Fruit fly (Drosophila melanogaster) whole organism, embryonic: Measurements from ENCODE around the gene CG2076.

Experiments used
- CG12659 ChIP-seq: fragments of 200-800 bp; sonication (Bioruptor generic); optimal IDR thresholded peaks from 3 replicates; lab custom pipeline; 2017; ENCODE audit warnings: mild to moderate bottlenecking, missing biosample characterization, missing genetic modification reagents, missing genetic modification characterization
- CG13624 ChIP-seq: fragments of 200-800 bp; sonication (Bioruptor generic); optimal IDR thresholded peaks from 2 replicates; lab custom pipeline; 2016; ENCODE audit warnings: missing biosample characterization, missing genetic modification characterization
- CG14667 ChIP-seq: fragments of 200-800 bp; sonication (Bioruptor generic); IDR thresholded peaks from 2 replicates; pipeline ENCODE4 v1.3.6; 2022; ENCODE audit warnings: missing biosample characterization, missing genetic modification characterization
- CG1647 ChIP-seq: fragments of 200-800 bp; sonication (Bioruptor generic); optimal IDR thresholded peaks from 3 replicates; lab custom pipeline; 2016; ENCODE audit warnings: missing biosample characterization, missing genetic modification characterization
- CG17802 ChIP-seq: fragments of 200-800 bp; sonication (Bioruptor generic); optimal IDR thresholded peaks from 2 replicates; lab custom pipeline; 2018; ENCODE audit warnings: missing biosample characterization, mild to moderate bottlenecking, missing genetic modification characterization, moderate library complexity
- CG18599 ChIP-seq: fragments of 200-800 bp; sonication (Bioruptor generic); optimal IDR thresholded peaks from 3 replicates; lab custom pipeline; 2017; ENCODE audit warnings: missing biosample characterization, missing genetic modification characterization, mild to moderate bottlenecking, moderate library complexity, missing genetic modification reagents
- CG3281 ChIP-seq: fragments of 200-800 bp; sonication (Bioruptor generic); optimal IDR thresholded peaks from 3 replicates; lab custom pipeline; 2017; ENCODE audit warnings: missing biosample characterization, mild to moderate bottlenecking, missing genetic modification characterization
- CG33213 ChIP-seq: fragments of 200-800 bp; sonication (Bioruptor generic); optimal IDR thresholded peaks from 3 replicates; lab custom pipeline; 2016; ENCODE audit warnings: missing biosample characterization, missing genetic modification characterization
- CG4854 ChIP-seq: fragments of 200-800 bp; sonication (Bioruptor generic); optimal IDR thresholded peaks from 2 replicates; lab custom pipeline; 2016; ENCODE audit warnings: missing biosample characterization, missing genetic modification characterization, inconsistent platforms
- CHES-1-like ChIP-seq: fragments of 200-800 bp; sonication (Bioruptor generic); optimal IDR thresholded peaks from 2 replicates; lab custom pipeline; 2016; ENCODE audit warnings: missing biosample characterization, missing genetic modification characterization
- CkIIα-i1 ChIP-seq: fragments of 200-800 bp; sonication (Bioruptor generic); IDR thresholded peaks from 2 replicates; pipeline ENCODE4 v1.3.6; 2022; ENCODE audit warnings: missing biosample characterization, missing genetic modification characterization
- D ChIP-seq, 2 experiments: fragments of 200-800 bp in 1 of 2; fragments of >200 bp in 1 of 2; sonication (Bioruptor generic) in 1 of 2; optimal IDR thresholded peaks; 2 replicates in 1 of 2; 3 replicates in 1 of 2; lab custom pipeline; 2017; ENCODE audit warnings: mild to moderate bottlenecking in 1 of 2, missing biosample characterization in 1 of 2, missing genetic modification characterization in 1 of 2, missing genetic modification reagents in 1 of 2
- Dip3 ChIP-seq: fragments of 200-800 bp; sonication (Bioruptor generic); optimal IDR thresholded peaks from 3 replicates; lab custom pipeline; 2016; ENCODE audit warnings: missing biosample characterization, missing genetic modification characterization
- Hsf ChIP-seq: fragments of 200-800 bp; sonication (Bioruptor generic); optimal IDR thresholded peaks from 3 replicates; lab custom pipeline; 2016; ENCODE audit warnings: missing biosample characterization, missing genetic modification characterization
- Jarid2 ChIP-seq: fragments of 200-800 bp; sonication (Bioruptor generic); optimal IDR thresholded peaks from 3 replicates; lab custom pipeline; 2017; ENCODE audit warnings: mild to moderate bottlenecking, missing biosample characterization, missing genetic modification reagents, missing genetic modification characterization
- Lpt ChIP-seq: fragments of >200 bp; optimal IDR thresholded peaks from 2 replicates; lab custom pipeline; 2018; ENCODE audit warnings: missing biosample characterization, missing genetic modification characterization
- MBD-R2 ChIP-seq: fragments of 200-800 bp; sonication (Bioruptor generic); IDR thresholded peaks from 2 replicates; pipeline ENCODE4 v1.3.6; 2022; ENCODE audit warnings: missing biosample characterization, missing genetic modification characterization
- NC2β ChIP-seq: fragments of 200-800 bp; sonication (Bioruptor generic); optimal IDR thresholded peaks from 2 replicates; lab custom pipeline; 2016; ENCODE audit warnings: missing biosample characterization, missing genetic modification characterization
- Taf1 ChIP-seq: fragments of 200-800 bp; sonication (Bioruptor generic); IDR thresholded peaks from 2 replicates; pipeline ENCODE4 v1.3.6; 2022; ENCODE audit warnings: missing biosample characterization, missing genetic modification characterization
- Xbp1 ChIP-seq: fragments of 200-800 bp; sonication (Bioruptor generic); optimal IDR thresholded peaks from 3 replicates; lab custom pipeline; 2016; ENCODE audit warnings: missing biosample characterization, mild to moderate bottlenecking, missing genetic modification characterization
- br ChIP-seq: fragments of >200 bp; optimal IDR thresholded peaks from 2 replicates; lab custom pipeline; 2017
- caup ChIP-seq: fragments of 200-800 bp; sonication (Bioruptor generic); optimal IDR thresholded peaks from 3 replicates; lab custom pipeline; 2017; ENCODE audit warnings: missing biosample characterization, mild to moderate bottlenecking, missing genetic modification characterization, moderate library complexity; ENCODE audit not compliant: severe bottlenecking
- cg ChIP-seq: fragments of 200-800 bp; sonication (Bioruptor generic); optimal IDR thresholded peaks from 3 replicates; lab custom pipeline; 2019; ENCODE audit warnings: missing biosample characterization, mild to moderate bottlenecking, missing genetic modification characterization, moderate library complexity
- chif ChIP-seq, 2 experiments: fragments of 200-800 bp; sonication (Bioruptor generic); optimal IDR thresholded peaks; 3 replicates each; lab custom pipeline; 2016; ENCODE audit warnings: missing biosample characterization in 2 of 2, missing genetic modification characterization in 2 of 2
- chinmo ChIP-seq: fragments of 200-800 bp; sonication (Bioruptor generic); IDR thresholded peaks from 4 replicates; pipeline ENCODE4 v1.3.6; 2022; ENCODE audit warnings: missing biosample characterization, missing genetic modification characterization; ENCODE audit not compliant: partially characterized antibody
- dan ChIP-seq: fragments of 200-800 bp; sonication (Bioruptor generic); IDR thresholded peaks from 2 replicates; pipeline ENCODE4 v1.3.6; 2022; ENCODE audit warnings: missing biosample characterization, missing genetic modification characterization
- danr ChIP-seq: fragments of 200-800 bp; sonication (Bioruptor generic); IDR thresholded peaks from 2 replicates; pipeline ENCODE4 v1.3.6; 2022; ENCODE audit warnings: missing biosample characterization, missing genetic modification characterization
- dati ChIP-seq: fragments of 200-800 bp; sonication (Bioruptor generic); IDR thresholded peaks from 2 replicates; pipeline ENCODE4 v1.3.6; 2022; ENCODE audit warnings: missing biosample characterization, missing genetic modification characterization
- dmrt11E ChIP-seq: fragments of 200-800 bp; sonication (Bioruptor generic); optimal IDR thresholded peaks from 3 replicates; lab custom pipeline; 2018; ENCODE audit warnings: missing biosample characterization, mild to moderate bottlenecking, missing genetic modification characterization, moderate library complexity
- fu2 ChIP-seq: fragments of 200-800 bp; sonication (Bioruptor generic); optimal IDR thresholded peaks from 2 replicates; lab custom pipeline; 2016; ENCODE audit warnings: missing biosample characterization, missing genetic modification characterization
- ham ChIP-seq: fragments of 200-800 bp; sonication (Bioruptor generic); IDR thresholded peaks from 2 replicates; pipeline ENCODE4 v1.3.6; 2022; ENCODE audit warnings: missing biosample characterization, missing genetic modification characterization
- inv ChIP-seq: fragments of 200-800 bp; sonication (Bioruptor generic); IDR thresholded peaks from 2 replicates; pipeline ENCODE4 v1.3.6; 2022; ENCODE audit warnings: missing biosample characterization, missing genetic modification characterization; ENCODE audit not compliant: partially characterized antibody
- jing ChIP-seq: fragments of 200-800 bp; sonication (Bioruptor generic); optimal IDR thresholded peaks from 2 replicates; lab custom pipeline; 2018; ENCODE audit warnings: missing biosample characterization, mild to moderate bottlenecking, missing genetic modification characterization
- luna ChIP-seq: fragments of 200-800 bp; sonication (Bioruptor generic); optimal IDR thresholded peaks from 2 replicates; lab custom pipeline; 2016; ENCODE audit warnings: missing biosample characterization, missing genetic modification characterization
- mirr ChIP-seq: fragments of 200-800 bp; sonication (Bioruptor generic); optimal IDR thresholded peaks from 3 replicates; lab custom pipeline; 2018; ENCODE audit warnings: missing biosample characterization, mild to moderate bottlenecking, missing genetic modification characterization
- otp ChIP-seq: fragments of 200-800 bp; sonication (Bioruptor generic); IDR thresholded peaks from 3 replicates; pipeline ENCODE4, ENCODE4 v1.3.6; 2022; ENCODE audit warnings: missing biosample characterization, missing genetic modification characterization
- pita ChIP-seq: fragments of 200-800 bp; sonication (Bioruptor generic); optimal IDR thresholded peaks from 2 replicates; lab custom pipeline; 2017; ENCODE audit warnings: missing biosample characterization, mild to moderate bottlenecking, missing genetic modification characterization
- row ChIP-seq: fragments of 200-800 bp; sonication (Bioruptor generic); IDR thresholded peaks from 3 replicates; pipeline ENCODE4 v1.3.6; 2022; ENCODE audit warnings: missing biosample characterization, missing genetic modification characterization
- schlank ChIP-seq: fragments of 200-800 bp; sonication (Bioruptor generic); optimal IDR thresholded peaks from 2 replicates; lab custom pipeline; 2018; ENCODE audit warnings: missing biosample characterization, mild to moderate bottlenecking, missing genetic modification characterization
- shn ChIP-seq: fragments of 200-800 bp; sonication (Bioruptor generic); optimal IDR thresholded peaks from 3 replicates; lab custom pipeline; 2016; ENCODE audit warnings: missing biosample characterization, missing genetic modification characterization
- sim ChIP-seq: fragments of 200-800 bp; sonication (Bioruptor generic); IDR thresholded peaks from 2 replicates; pipeline ENCODE4 v1.3.6; 2022; ENCODE audit warnings: missing biosample characterization, missing genetic modification characterization
- slbo ChIP-seq: fragments of 200-800 bp; sonication (Bioruptor generic); IDR thresholded peaks from 2 replicates; pipeline ENCODE4 v1.3.6; 2022; ENCODE audit warnings: missing biosample characterization, missing genetic modification characterization
- sob ChIP-seq: fragments of 200-800 bp; sonication (Bioruptor generic); IDR thresholded peaks from 2 replicates; pipeline ENCODE4 v1.3.6; 2022; ENCODE audit warnings: missing biosample characterization, missing genetic modification characterization
- ssp ChIP-seq: fragments of 200-800 bp; sonication (Bioruptor generic); IDR thresholded peaks from 2 replicates; pipeline ENCODE4 v1.3.6; 2022; ENCODE audit warnings: missing biosample characterization, missing genetic modification characterization
- stc ChIP-seq: fragments of 200-800 bp; sonication (Bioruptor generic); IDR thresholded peaks from 2 replicates; pipeline ENCODE4 v1.3.6; 2022; ENCODE audit warnings: missing biosample characterization, missing genetic modification characterization
- twi ChIP-seq: fragments of 200-800 bp; optimal IDR thresholded peaks from 2 replicates; lab custom pipeline; 2019; ENCODE audit warnings: missing biosample characterization, mild to moderate bottlenecking, missing genetic modification characterization, moderate library complexity
- wdn ChIP-seq: fragments of 200-800 bp; sonication (Bioruptor generic); IDR thresholded peaks from 2 replicates; pipeline ENCODE4 v1.3.6; 2022; ENCODE audit warnings: missing biosample characterization, missing genetic modification characterization
- wor ChIP-seq: fragments of 200-800 bp; sonication (Bioruptor generic); IDR thresholded peaks from 2 replicates; pipeline ENCODE4 v1.3.6; 2022; ENCODE audit warnings: missing biosample characterization, missing genetic modification characterization
- zen ChIP-seq: fragments of 200-800 bp; sonication (Bioruptor generic); optimal IDR thresholded peaks from 3 replicates; lab custom pipeline; 2018; ENCODE audit warnings: missing biosample characterization, mild to moderate bottlenecking, missing genetic modification characterization, moderate library complexity
- zfh1 ChIP-seq: fragments of 200-800 bp; sonication (Bioruptor generic); IDR thresholded peaks from 3 replicates; pipeline ENCODE4 v1.3.6; 2022; ENCODE audit warnings: missing biosample characterization, missing genetic modification characterization

The CG2076 gene

DNA sequence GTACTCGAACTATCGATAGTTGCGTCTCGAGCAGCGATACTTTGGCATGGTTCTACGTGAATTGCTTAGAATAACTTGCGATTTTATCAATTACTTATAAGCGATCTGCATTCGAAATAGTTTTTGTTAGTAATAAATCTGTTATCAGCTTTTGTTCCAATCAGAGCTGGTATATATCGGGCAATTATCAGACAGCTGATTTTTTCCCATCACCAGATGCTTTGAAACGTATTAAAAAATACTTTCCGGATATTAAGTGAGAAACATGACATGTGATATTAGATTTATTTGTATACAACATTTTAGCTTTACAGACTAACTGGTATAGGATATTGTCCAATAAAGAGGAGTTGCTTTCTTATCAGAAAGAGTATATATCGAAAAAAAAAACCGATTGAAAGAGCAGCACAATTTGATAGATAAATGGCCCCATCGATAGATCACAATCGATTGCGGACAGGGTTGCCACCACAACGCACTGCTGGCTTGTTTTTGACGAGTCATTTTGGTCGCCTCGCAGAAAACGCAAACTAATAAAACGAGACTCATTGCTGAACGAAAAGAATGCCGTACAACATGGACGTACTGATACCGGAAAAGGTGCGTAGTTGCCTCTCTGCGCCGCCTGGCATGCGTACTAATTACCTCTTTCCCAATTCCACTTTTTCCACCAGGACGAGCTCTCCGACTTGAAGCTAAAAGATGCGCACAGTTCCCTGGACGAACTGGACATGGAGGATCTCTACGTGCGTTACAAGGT, 34.9 kb downstream of the CG2076 start, which contains the start of gene Rpt3 (continued):
- TF ChIP-seq CG17802 (tag; lab: Kevin White, UChicago) (no peak), row (peak; percentile 55; the same call in 2 of the 3 replicates), CG13624 (no peak), slbo (GFP tag; lab: Robert Waterston, UW) (peak; percentile 34; the same call in 1 of the 2 replicates), Xbp1 (GFP tag; lab: Kevin White, UChicago) (no peak), sim (GFP tag; lab: Robert Waterston, UW) (no peak), fu2 (no peak), Dip3 (GFP tag; lab: Kevin White, UChicago) (no peak), chif (GFP tag; optimal IDR thresholded peaks at IDR 0.05; lab: Kevin White, UChicago) (peak in 1 of 2 experiments; percentile 20), MBD-R2 (peak; percentile 47), Taf1 (no peak), stc (no peak), otp (GFP tag; lab: Robert Waterston, UW) (no peak), CG3281 (GFP tag; lab: Kevin White, UChicago) (no peak), Jarid2 (no peak), dati (GFP tag; lab: Robert Waterston, UW) (no peak), sob (GFP tag; lab: Robert Waterston, UW) (no peak), CG33213 (GFP tag; lab: Kevin White, UChicago) (no peak), CHES-1-like (peak; percentile 4), pita (no peak), dan (GFP tag; lab: Robert Waterston, UW) (no peak), CG4854 (GFP tag; lab: Kevin White, UChicago) (no peak), CG18599 (GFP tag; lab: Kevin White, UChicago) (no peak), Hsf (GFP tag; lab: Kevin White, UChicago) (peak; percentile 6), danr (GFP tag; lab: Robert Waterston, UW) (no peak), ssp (GFP tag; lab: Robert Waterston, UW) (no peak), caup (no peak), ham (GFP tag; lab: Robert Waterston, UW) (no peak), wor (GFP tag; lab: Robert Waterston, UW) (no peak), CkIIα-i1 (GFP tag; lab: Robert Waterston, UW) (no peak), Lpt (no peak), NC2β (GFP tag; lab: Kevin White, UChicago) (no peak), dmrt11E (tag; lab: Kevin White, UChicago) (no peak), shn (GFP tag; lab: Kevin White, UChicago) (no peak), CG14667 (GFP tag; lab: Robert Waterston, UW) (no peak), D (optimal IDR thresholded peaks at IDR 0.05; lab: Kevin White, UChicago) (no peak), D (GFP tag; optimal IDR thresholded peaks at IDR 0.05; lab: Kevin White, UChicago) (no peak), chinmo (GFP tag; lab: Robert Waterston, UW) (0 out of 4 replicates have a peak, but pooled peaks have one; percentile 33), jing (GFP tag; lab: Kevin White, UChicago) (no peak), wdn (GFP tag; lab: Robert Waterston, UW) (no peak), cg (GFP tag; lab: Kevin White, UChicago) (no peak), mirr (no peak), CG1647 (GFP tag; lab: Kevin White, UChicago) (no peak), CG12659 (GFP tag; lab: Kevin White, UChicago) (peak; percentile 44), br (lab: Kevin White, UChicago) (no peak), luna (GFP tag; lab: Kevin White, UChicago) (no peak), inv (peak; percentile 74; the same call in 1 of the 2 replicates), twi (no peak), zen (tag; lab: Kevin White, UChicago) (no peak), schlank (tag; lab: Kevin White, UChicago) (no peak), zfh1 (no peak)
